Fruit fly (Drosophila melanogaster) whole organism, embryonic: ENCODE data around the gene CG17230.

ENCODE experiments used
- Ada2b ChIP-seq: fragments of 200-800 bp; sonication (Bioruptor generic); IDR thresholded peaks from 2 replicates; pipeline ENCODE4 v1.3.6; 2022; ENCODE audit warnings: missing biosample characterization, missing genetic modification characterization
- Aef1 ChIP-seq: fragments of 200-800 bp; sonication (Bioruptor generic); IDR thresholded peaks from 3 replicates; pipeline ENCODE4 v1.3.6; 2022; ENCODE audit warnings: missing biosample characterization, missing genetic modification characterization
- B-H1 ChIP-seq: fragments of 200-800 bp; sonication (Bioruptor generic); IDR thresholded peaks from 3 replicates; pipeline ENCODE4 v1.3.6; 2022; ENCODE audit warnings: missing biosample characterization, missing genetic modification characterization
- BtbVII ChIP-seq: fragments of 200-800 bp; sonication (Bioruptor generic); optimal IDR thresholded peaks from 3 replicates; lab custom pipeline; 2017; ENCODE audit warnings: missing biosample characterization, mild to moderate bottlenecking, missing genetic modification characterization
- CG12071 ChIP-seq: fragments of 200-800 bp; sonication (Bioruptor generic); optimal IDR thresholded peaks from 3 replicates; lab custom pipeline; 2018; ENCODE audit warnings: missing biosample characterization, mild to moderate bottlenecking, missing genetic modification characterization
- CG12299 ChIP-seq: fragments of 200-800 bp; sonication (Bioruptor generic); optimal IDR thresholded peaks from 2 replicates; lab custom pipeline; 2018; ENCODE audit warnings: missing biosample characterization, mild to moderate bottlenecking, missing genetic modification characterization
- CG12744 ChIP-seq: fragments of 200-800 bp; sonication (Bioruptor generic); optimal IDR thresholded peaks from 2 replicates; lab custom pipeline; 2016; ENCODE audit warnings: missing biosample characterization, missing genetic modification characterization
- CG12942 ChIP-seq: fragments of 200-800 bp; sonication (Bioruptor generic); optimal IDR thresholded peaks from 3 replicates; lab custom pipeline; 2016; ENCODE audit warnings: missing biosample characterization, missing genetic modification characterization
- CG13894 ChIP-seq: fragments of 200-800 bp; sonication (Bioruptor generic); optimal IDR thresholded peaks from 3 replicates; lab custom pipeline; 2018; ENCODE audit warnings: missing biosample characterization, mild to moderate bottlenecking, missing genetic modification characterization, moderate library complexity
- CG17186 ChIP-seq: fragments of 200-800 bp; sonication (Bioruptor generic); optimal IDR thresholded peaks from 3 replicates; lab custom pipeline; 2017; ENCODE audit warnings: missing biosample characterization, missing genetic modification reagents, missing genetic modification characterization
- CG17829 ChIP-seq: fragments of 200-800 bp; optimal IDR thresholded peaks from 2 replicates; lab custom pipeline; 2019; ENCODE audit warnings: missing biosample characterization, mild to moderate bottlenecking, missing genetic modification characterization, moderate library complexity
- CG2712 ChIP-seq: fragments of 200-800 bp; optimal IDR thresholded peaks from 3 replicates; lab custom pipeline; 2019; ENCODE audit warnings: missing biosample characterization, mild to moderate bottlenecking, missing genetic modification characterization, moderate library complexity
- CG31224 ChIP-seq: fragments of 200-800 bp; sonication (Bioruptor generic); IDR thresholded peaks from 2 replicates; pipeline ENCODE4 v1.3.6; 2022; ENCODE audit warnings: missing biosample characterization, missing genetic modification characterization
- CG31441 ChIP-seq: fragments of 200-800 bp; sonication (Bioruptor generic); IDR thresholded peaks from 2 replicates; pipeline ENCODE4 v1.3.6; 2022; ENCODE audit warnings: missing biosample characterization, missing genetic modification characterization
- CG32767 ChIP-seq: fragments of 200-800 bp; sonication (Bioruptor generic); IDR thresholded peaks from 2 replicates; pipeline ENCODE4 v1.3.6; 2022; ENCODE audit warnings: missing biosample characterization, missing genetic modification characterization
- CG33557 ChIP-seq: fragments of 200-800 bp; sonication (Bioruptor generic); optimal IDR thresholded peaks from 2 replicates; lab custom pipeline; 2019; ENCODE audit warnings: missing biosample characterization, mild to moderate bottlenecking, missing genetic modification characterization, moderate library complexity
- CG4282 ChIP-seq: fragments of 200-800 bp; sonication (Bioruptor generic); optimal IDR thresholded peaks from 2 replicates; lab custom pipeline; 2016; ENCODE audit warnings: missing biosample characterization, missing genetic modification characterization
- CG9609 ChIP-seq: fragments of 200-800 bp; sonication (Bioruptor generic); optimal IDR thresholded peaks from 3 replicates; lab custom pipeline; 2016; ENCODE audit warnings: missing biosample characterization, missing genetic modification characterization
- CG9797 ChIP-seq: fragments of 200-800 bp; sonication (Bioruptor generic); optimal IDR thresholded peaks from 3 replicates; lab custom pipeline; 2018; ENCODE audit warnings: missing biosample characterization, mild to moderate bottlenecking, missing genetic modification characterization
- CTCF ChIP-seq: fragments of 200-800 bp; sonication (Bioruptor generic); optimal IDR thresholded peaks from 2 replicates; lab custom pipeline; 2017; ENCODE audit warnings: missing biosample characterization, mild to moderate bottlenecking, missing genetic modification characterization, moderate library complexity
- CoRest ChIP-seq: fragments of 200-800 bp; sonication (Bioruptor generic); optimal IDR thresholded peaks from 3 replicates; lab custom pipeline; 2018; ENCODE audit warnings: missing biosample characterization, mild to moderate bottlenecking, missing genetic modification characterization, moderate library complexity
- CrebB ChIP-seq: fragments of 200-800 bp; sonication (Bioruptor generic); optimal IDR thresholded peaks from 3 replicates; lab custom pipeline; 2018; ENCODE audit warnings: missing biosample characterization, mild to moderate bottlenecking, missing genetic modification characterization
- HmgZ ChIP-seq: fragments of 200-800 bp; sonication (Bioruptor generic); optimal IDR thresholded peaks from 2 replicates; lab custom pipeline; 2018; ENCODE audit warnings: missing biosample characterization, mild to moderate bottlenecking, missing genetic modification characterization
- Jarid2 ChIP-seq: fragments of 200-800 bp; sonication (Bioruptor generic); optimal IDR thresholded peaks from 3 replicates; lab custom pipeline; 2017; ENCODE audit warnings: mild to moderate bottlenecking, missing biosample characterization, missing genetic modification reagents, missing genetic modification characterization
- Lhr ChIP-seq: fragments of 200-800 bp; sonication (Bioruptor generic); optimal IDR thresholded peaks from 3 replicates; lab custom pipeline; 2017; ENCODE audit warnings: mild to moderate bottlenecking, missing biosample characterization, missing genetic modification reagents, missing genetic modification characterization
- Myb ChIP-seq: fragments of 200-800 bp; sonication (Bioruptor generic); optimal IDR thresholded peaks from 2 replicates; lab custom pipeline; 2016; ENCODE audit warnings: missing biosample characterization, missing genetic modification characterization
- NK7.1 ChIP-seq: fragments of 200-800 bp; sonication (Bioruptor generic); optimal IDR thresholded peaks from 3 replicates; lab custom pipeline; 2016; ENCODE audit warnings: missing biosample characterization, missing genetic modification characterization
- Nf-YA ChIP-seq: fragments of 200-800 bp; sonication (Bioruptor generic); IDR thresholded peaks from 2 replicates; pipeline ENCODE4 v1.3.6; 2022; ENCODE audit warnings: missing biosample characterization, missing genetic modification characterization
- PHDP ChIP-seq: fragments of 200-800 bp; sonication (Bioruptor generic); optimal IDR thresholded peaks from 3 replicates; lab custom pipeline; 2018; ENCODE audit warnings: missing biosample characterization, mild to moderate bottlenecking, missing genetic modification characterization, moderate library complexity
- Ptx1 ChIP-seq: fragments of 200-800 bp; sonication (Bioruptor generic); IDR thresholded peaks from 2 replicates; pipeline ENCODE4 v1.3.6; 2022; ENCODE audit warnings: missing biosample characterization, missing genetic modification characterization
- ap ChIP-seq: fragments of 200-800 bp; sonication (Bioruptor generic); IDR thresholded peaks from 2 replicates; pipeline ENCODE4 v1.3.6; 2022; ENCODE audit warnings: missing biosample characterization, missing genetic modification characterization
- bab2 ChIP-seq: fragments of 200-800 bp; sonication (Bioruptor generic); optimal IDR thresholded peaks from 2 replicates; lab custom pipeline; 2016; ENCODE audit warnings: missing biosample characterization, missing genetic modification characterization
- chif ChIP-seq, 2 experiments: fragments of 200-800 bp; sonication (Bioruptor generic); optimal IDR thresholded peaks; 3 replicates each; lab custom pipeline; 2016; ENCODE audit warnings: missing biosample characterization in 2 of 2, missing genetic modification characterization in 2 of 2
- chn ChIP-seq: fragments of 200-800 bp; sonication (Bioruptor generic); optimal IDR thresholded peaks from 2 replicates; lab custom pipeline; 2016; ENCODE audit warnings: missing biosample characterization, missing genetic modification characterization
- ci ChIP-seq: fragments of 200-800 bp; sonication (Bioruptor generic); IDR thresholded peaks from 3 replicates; pipeline ENCODE4 v1.3.6; 2022; ENCODE audit warnings: missing biosample characterization, missing genetic modification characterization
- corto ChIP-seq: fragments of 200-800 bp; sonication (Bioruptor generic); optimal IDR thresholded peaks from 2 replicates; lab custom pipeline; 2016; ENCODE audit warnings: missing biosample characterization, mild to moderate bottlenecking, missing genetic modification characterization, moderate library complexity
- croc ChIP-seq: fragments of 200-800 bp; sonication (Bioruptor generic); conservative IDR thresholded peaks from 3 replicates; pipeline ENCODE4 v1.3.6; 2022; ENCODE audit warnings: missing biosample characterization, missing genetic modification characterization
- en ChIP-seq: fragments of 200-800 bp; sonication (Bioruptor generic); optimal IDR thresholded peaks from 2 replicates; lab custom pipeline; 2016; ENCODE audit warnings: missing biosample characterization, missing genetic modification characterization
- esg ChIP-seq: fragments of 200-800 bp; sonication (Bioruptor generic); conservative IDR thresholded peaks from 2 replicates; pipeline ENCODE4 v1.3.6; 2022; ENCODE audit warnings: missing biosample characterization, missing genetic modification characterization
- eyg ChIP-seq: fragments of 200-800 bp; sonication (Bioruptor generic); optimal IDR thresholded peaks from 3 replicates; lab custom pipeline; 2016; ENCODE audit warnings: missing biosample characterization, missing genetic modification characterization
- kni ChIP-seq: fragments of 200-800 bp; sonication (Bioruptor generic); optimal IDR thresholded peaks from 3 replicates; lab custom pipeline; 2017; ENCODE audit warnings: mild to moderate bottlenecking, missing biosample characterization, missing genetic modification reagents, missing genetic modification characterization
- lab ChIP-seq: fragments of 200-800 bp; sonication (Bioruptor generic); optimal IDR thresholded peaks from 3 replicates; lab custom pipeline; 2017; ENCODE audit warnings: missing biosample characterization, missing genetic modification characterization, mild to moderate bottlenecking, moderate library complexity, missing genetic modification reagents
- nerfin-1 ChIP-seq: fragments of 200-800 bp; sonication (Bioruptor generic); optimal IDR thresholded peaks from 3 replicates; lab custom pipeline; 2019; ENCODE audit warnings: missing biosample characterization, mild to moderate bottlenecking, missing genetic modification characterization, moderate library complexity
- oc ChIP-seq: fragments of 200-800 bp; sonication (Bioruptor generic); optimal IDR thresholded peaks from 2 replicates; lab custom pipeline; 2018; ENCODE audit warnings: missing biosample characterization, mild to moderate bottlenecking, missing genetic modification characterization, moderate library complexity
- phol ChIP-seq: fragments of 200-800 bp; sonication (Bioruptor generic); optimal IDR thresholded peaks from 3 replicates; lab custom pipeline; 2018; ENCODE audit warnings: missing biosample characterization, mild to moderate bottlenecking, missing genetic modification characterization, moderate library complexity
- pnt ChIP-seq: fragments of 200-800 bp; sonication (Bioruptor generic); optimal IDR thresholded peaks from 3 replicates; lab custom pipeline; 2016; ENCODE audit warnings: missing biosample characterization, missing genetic modification characterization
- pum ChIP-seq: fragments of 200-800 bp; sonication (Bioruptor generic); optimal IDR thresholded peaks from 2 replicates; lab custom pipeline; 2016; ENCODE audit warnings: missing biosample characterization, missing genetic modification characterization
- slbo ChIP-seq: fragments of 200-800 bp; sonication (Bioruptor generic); IDR thresholded peaks from 2 replicates; pipeline ENCODE4 v1.3.6; 2022; ENCODE audit warnings: missing biosample characterization, missing genetic modification characterization
- tna ChIP-seq: fragments of 200-800 bp; sonication (Bioruptor generic); IDR thresholded peaks from 2 replicates; pipeline ENCODE4 v1.3.6; 2022; ENCODE audit warnings: missing biosample characterization, missing genetic modification characterization; ENCODE audit not compliant: partially characterized antibody
- unpg ChIP-seq: fragments of 200-800 bp; sonication (Bioruptor generic); optimal IDR thresholded peaks from 3 replicates; lab custom pipeline; 2018; ENCODE audit warnings: missing biosample characterization, mild to moderate bottlenecking, missing genetic modification characterization, moderate library complexity
- vnd ChIP-seq: fragments of 200-800 bp; sonication (Bioruptor generic); IDR thresholded peaks from 3 replicates; pipeline ENCODE4 v1.3.6; 2022; ENCODE audit warnings: missing biosample characterization, missing genetic modification characterization; ENCODE audit not compliant: partially characterized antibody

Gene CG17230

dm6 chr3R:11409667-11410137 lies 27.9 kb upstream of the CG17230 start, which contains the start of the genes mgr and Irbp (continued):
- peak in 1 of 2 experiments; percentile 18 for TF ChIP-seq chif (GFP tag; optimal IDR thresholded peaks at IDR 0.05; lab: Kevin White, UChicago)
- TF ChIP-seq oc (tag; lab: Kevin White, UChicago) = no peak
- peak; percentile 22 for TF ChIP-seq CG9609 (GFP tag; lab: Kevin White, UChicago)
- TF ChIP-seq Ada2b (GFP tag; lab: Robert Waterston, UW) = peak; percentile 96
- no peak for TF ChIP-seq NK7.1 (GFP tag; lab: Kevin White, UChicago)
- peak; percentile 93 for TF ChIP-seq Aef1 (GFP tag; lab: Robert Waterston, UW)
- no peak for TF ChIP-seq CG12744 (GFP tag; lab: Kevin White, UChicago)
- TF ChIP-seq CTCF (GFP tag; lab: Kevin White, UChicago) = peak; percentile 23
- peak; percentile 55 for TF ChIP-seq bab2
- peak; percentile 93 for TF ChIP-seq CoRest (tag; lab: Kevin White, UChicago)
- peak; percentile 97 for TF ChIP-seq CG17829 (tag; lab: Kevin White, UChicago)
- peak; percentile 12 for TF ChIP-seq CG9797 (GFP tag; lab: Kevin White, UChicago)
- TF ChIP-seq esg (GFP tag; lab: Robert Waterston, UW) = peak; percentile 91
- TF ChIP-seq PHDP (tag; lab: Kevin White, UChicago) = peak; percentile 94
- peak; percentile 95 for TF ChIP-seq ci (GFP tag; lab: Robert Waterston, UW)
- peak; percentile 88 for TF ChIP-seq ap (GFP tag; lab: Robert Waterston, UW)
- peak; percentile 96 for TF ChIP-seq Ptx1 (GFP tag; lab: Robert Waterston, UW)
- no peak for TF ChIP-seq corto
- TF ChIP-seq slbo (GFP tag; lab: Robert Waterston, UW) = peak; percentile 97
- TF ChIP-seq CG31441 = peak; percentile 97
- TF ChIP-seq Nf-YA (GFP tag; lab: Robert Waterston, UW) = peak; percentile 85; the same call in 1 of the 2 replicates
- TF ChIP-seq CG12299 = peak; percentile 80
- peak; percentile 5 for TF ChIP-seq pnt
- TF ChIP-seq CG32767 (GFP tag; lab: Robert Waterston, UW) = peak; percentile 87
- peak; percentile 76 for TF ChIP-seq Lhr (GFP tag; lab: Kevin White, UChicago)
- TF ChIP-seq croc (GFP tag; lab: Robert Waterston, UW) = peak; percentile 87
- peak; percentile 53 for TF ChIP-seq chn (GFP tag; lab: Kevin White, UChicago)
- peak; percentile 97 for TF ChIP-seq CG2712 (tag; lab: Kevin White, UChicago)
- peak; percentile 93 for TF ChIP-seq phol
- TF ChIP-seq CG31224 (GFP tag; lab: Robert Waterston, UW) = peak; percentile 85
- TF ChIP-seq CG13894 (tag; lab: Kevin White, UChicago) = no peak
- peak; percentile 96 for TF ChIP-seq unpg
- TF ChIP-seq Myb (GFP tag; lab: Kevin White, UChicago) = no peak
- TF ChIP-seq pum (GFP tag; lab: Kevin White, UChicago) = peak; percentile 25
- TF ChIP-seq tna (GFP tag; lab: Robert Waterston, UW) = peak; percentile 70; the same call in 1 of the 2 replicates
- no peak for TF ChIP-seq eyg (GFP tag; lab: Kevin White, UChicago)
- no peak for TF ChIP-seq CG4282 (GFP tag; lab: Kevin White, UChicago)
- TF ChIP-seq en (GFP tag; lab: Kevin White, UChicago) = no peak
- peak; percentile 91 for TF ChIP-seq B-H1 (GFP tag; lab: Robert Waterston, UW)
- peak; percentile 91 for TF ChIP-seq CG33557 (GFP tag; lab: Kevin White, UChicago)
- peak; percentile 86 for TF ChIP-seq HmgZ (tag; lab: Kevin White, UChicago)
- peak; percentile 83 for TF ChIP-seq vnd (GFP tag; lab: Robert Waterston, UW)
- no peak for TF ChIP-seq CG12071 (GFP tag; lab: Kevin White, UChicago)
- peak; percentile 40 for TF ChIP-seq CG17186
- peak; percentile 96 for TF ChIP-seq lab (GFP tag; lab: Kevin White, UChicago)
- peak; percentile 82 for TF ChIP-seq BtbVII (GFP tag; lab: Kevin White, UChicago)
- TF ChIP-seq CG12942 (GFP tag; lab: Kevin White, UChicago) = peak; percentile 88
- peak; percentile 32 for TF ChIP-seq Jarid2 (GFP tag; lab: Kevin White, UChicago)
- TF ChIP-seq nerfin-1 (tag; lab: Kevin White, UChicago) = peak; percentile 85
- peak; percentile 75 for TF ChIP-seq CrebB (tag; lab: Kevin White, UChicago)
- no peak for TF ChIP-seq kni (GFP tag; lab: Kevin White, UChicago)
